Worm (Caenorhabditis elegans) whole organism, young adult: Measurements from ENCODE around the gene T11G6.2.

Source experiments
- C17E4.6 ChIP-seq: fragments of 200-800 bp; sonication (Bioruptor generic); IDR thresholded peaks from 2 replicates; pipeline ENCODE4 v1.3.6; 2022; ENCODE audit warnings: missing genetic modification reagents, missing genetic modification characterization, missing compliant biosample characterization
- F22D6.2 ChIP-seq: sonication (generic microtip); optimal IDR thresholded peaks from 2 replicates; lab custom pipeline; 2016; ENCODE audit warnings: mild to moderate bottlenecking, missing genetic modification characterization, missing compliant biosample characterization
- F37B4.10 ChIP-seq: fragments of 200-800 bp; sonication (Bioruptor generic); IDR thresholded peaks from 2 replicates; pipeline ENCODE4 v1.3.6; 2022; ENCODE audit warnings: missing genetic modification characterization, missing compliant biosample characterization
- F57C9.4 ChIP-seq: sonication (generic microtip); optimal IDR thresholded peaks from 2 replicates; lab custom pipeline; 2017; ENCODE audit warnings: mild to moderate bottlenecking, missing genetic modification characterization, missing compliant biosample characterization
- K11D2.4 ChIP-seq: fragments of 200-800 bp; sonication (Bioruptor generic); IDR thresholded peaks from 2 replicates; pipeline ENCODE4 v1.3.6; 2022; ENCODE audit warnings: missing genetic modification reagents, missing genetic modification characterization, missing compliant biosample characterization
- K12H6.12 ChIP-seq: fragments of 200-800 bp; sonication (Bioruptor generic); optimal IDR thresholded peaks from 2 replicates; lab custom pipeline; 2018; ENCODE audit warnings: mild to moderate bottlenecking, missing genetic modification characterization, missing compliant biosample characterization
- ZK185.1 ChIP-seq: sonication (generic microtip); optimal IDR thresholded peaks from 2 replicates; lab custom pipeline; 2016; ENCODE audit warnings: mild to moderate bottlenecking, missing genetic modification characterization, missing compliant biosample characterization; ENCODE audit not compliant: poor library complexity, severe bottlenecking
- akir-1 ChIP-seq: fragments of 200-800 bp; sonication (Bioruptor generic); optimal IDR thresholded peaks from 2 replicates; lab custom pipeline; 2018; ENCODE audit warnings: mild to moderate bottlenecking, missing genetic modification characterization, moderate library complexity, missing compliant biosample characterization
- aptf-2 ChIP-seq: fragments of 200-800 bp; sonication (Bioruptor generic); conservative IDR thresholded peaks from 2 replicates; pipeline ENCODE4 v1.3.6; 2022; ENCODE audit warnings: missing genetic modification reagents, missing genetic modification characterization, missing compliant biosample characterization
- atf-7 ChIP-seq: sonication (generic microtip); optimal IDR thresholded peaks from 2 replicates; lab custom pipeline; 2017; ENCODE audit warnings: mild to moderate bottlenecking, missing genetic modification characterization, missing compliant biosample characterization
- athp-1 ChIP-seq: sonication (generic microtip); optimal IDR thresholded peaks from 2 replicates; lab custom pipeline; 2017; ENCODE audit warnings: mild to moderate bottlenecking, missing genetic modification characterization, missing compliant biosample characterization
- attf-6 ChIP-seq: fragments of 200-800 bp; sonication (Bioruptor generic); IDR thresholded peaks from 2 replicates; pipeline ENCODE4 v1.3.6; 2022; ENCODE audit warnings: missing genetic modification reagents, missing genetic modification characterization, missing compliant biosample characterization
- cebp-1 ChIP-seq, 2 experiments: fragments of 200-800 bp in 1 of 2; sonication (Bioruptor generic) in 1 of 2; sonication (generic microtip) in 1 of 2; IDR thresholded peaks in 1 of 2; optimal IDR thresholded peaks in 1 of 2; 2 replicates each; pipeline versions ENCODE4 v1.3.6 to Lab custom; 2017 to 2022; ENCODE audit warnings: missing compliant biosample characterization in 2 of 2, missing genetic modification characterization in 2 of 2, mild to moderate bottlenecking in 1 of 2, missing genetic modification reagents in 1 of 2, moderate library complexity in 1 of 2
- cebp-2 ChIP-seq: fragments of 200-800 bp; sonication (Bioruptor generic); IDR thresholded peaks from 2 replicates; pipeline ENCODE4 v1.3.6; 2022; ENCODE audit warnings: missing genetic modification characterization, missing compliant biosample characterization
- ceh-100 ChIP-seq: fragments of 200-800 bp; sonication (Bioruptor generic); IDR thresholded peaks from 2 replicates; pipeline ENCODE4 v1.3.6; 2022; ENCODE audit warnings: missing genetic modification reagents, missing genetic modification characterization, missing compliant biosample characterization
- die-1 ChIP-seq: sonication (generic microtip); optimal IDR thresholded peaks from 2 replicates; lab custom pipeline; 2016; ENCODE audit warnings: missing genotype, mild to moderate bottlenecking, missing genetic modification characterization, missing compliant biosample characterization
- dpff-1 ChIP-seq: sonication (generic microtip); optimal IDR thresholded peaks from 2 replicates; lab custom pipeline; 2017; ENCODE audit warnings: mild to moderate bottlenecking, missing genetic modification characterization, missing compliant biosample characterization
- egl-18 ChIP-seq: fragments of 200-800 bp; sonication (Bioruptor generic); IDR thresholded peaks from 2 replicates; pipeline ENCODE4 v1.3.6; 2022; ENCODE audit warnings: missing genetic modification reagents, missing genetic modification characterization, missing compliant biosample characterization
- egl-44 ChIP-seq: fragments of 200-800 bp; sonication (Bioruptor generic); IDR thresholded peaks from 2 replicates; pipeline ENCODE4 v1.3.6; 2022; ENCODE audit warnings: missing genetic modification reagents, missing genetic modification characterization, missing compliant biosample characterization
- fkh-3 ChIP-seq: sonication (generic microtip); optimal IDR thresholded peaks from 2 replicates; lab custom pipeline; 2016; ENCODE audit warnings: mild to moderate bottlenecking, missing genetic modification characterization, missing compliant biosample characterization
- gei-17 ChIP-seq: fragments of 200-800 bp; sonication (Bioruptor generic); optimal IDR thresholded peaks from 2 replicates; lab custom pipeline; 2018; ENCODE audit warnings: mild to moderate bottlenecking, missing genetic modification characterization, missing compliant biosample characterization
- hmg-1.2 ChIP-seq: fragments of 200-800 bp; sonication (Bioruptor generic); IDR thresholded peaks from 2 replicates; pipeline ENCODE4 v1.3.6; 2022; ENCODE audit warnings: missing genetic modification reagents, missing genetic modification characterization, missing compliant biosample characterization
- hmg-20 ChIP-seq: fragments of 200-800 bp; sonication (Bioruptor generic); IDR thresholded peaks from 2 replicates; pipeline ENCODE4 v1.3.6; 2022; ENCODE audit warnings: missing genetic modification reagents, missing genetic modification characterization, missing compliant biosample characterization
- let-607 ChIP-seq, 2 experiments: fragments of 200-800 bp in 1 of 2; sonication (Bioruptor generic) in 1 of 2; sonication (generic microtip) in 1 of 2; optimal IDR thresholded peaks; 2 replicates each; lab custom pipeline; 2016 to 2018; ENCODE audit warnings: mild to moderate bottlenecking in 2 of 2, missing compliant biosample characterization in 2 of 2, missing genetic modification characterization in 2 of 2, moderate library complexity in 2 of 2, missing genotype in 1 of 2
- lin-35 ChIP-seq, 3 experiments: fragments of 150-350 bp in 2 of 3; sonication (generic microtip) in 1 of 3; optimal IDR thresholded peaks; 2 replicates each; lab custom pipeline; 2014 to 2018; ENCODE audit warnings: missing biosample characterization in 3 of 3, missing genetic modification characterization in 3 of 3, missing genetic modification reagents in 3 of 3
- madf-10 ChIP-seq: sonication (generic microtip); optimal IDR thresholded peaks from 2 replicates; lab custom pipeline; 2016; ENCODE audit warnings: mild to moderate bottlenecking, missing genetic modification characterization, missing compliant biosample characterization
- madf-3 ChIP-seq: fragments of 200-800 bp; sonication (Bioruptor generic); IDR thresholded peaks from 2 replicates; pipeline ENCODE4 v1.3.6; 2022; ENCODE audit warnings: missing genetic modification reagents, missing genetic modification characterization, missing compliant biosample characterization
- madf-6 ChIP-seq: fragments of 200-800 bp; sonication (Bioruptor generic); IDR thresholded peaks from 2 replicates; pipeline ENCODE4 v1.3.6; 2022; ENCODE audit warnings: missing genetic modification reagents, missing genetic modification characterization, missing compliant biosample characterization
- nfya-2 ChIP-seq: fragments of 200-800 bp; sonication (Bioruptor generic); IDR thresholded peaks from 2 replicates; pipeline ENCODE4 v1.3.6; 2022; ENCODE audit warnings: missing genetic modification reagents, missing genetic modification characterization, missing compliant biosample characterization
- nhr-120 ChIP-seq: fragments of 200-800 bp; sonication (Bioruptor generic); IDR thresholded peaks from 2 replicates; pipeline ENCODE4 v1.3.6; 2022; ENCODE audit warnings: missing genetic modification characterization, missing compliant biosample characterization
- nhr-27 ChIP-seq: fragments of 200-800 bp; sonication (Bioruptor generic); optimal IDR thresholded peaks from 2 replicates; lab custom pipeline; 2018; ENCODE audit warnings: mild to moderate bottlenecking, missing genetic modification characterization, moderate library complexity, missing compliant biosample characterization
- pbrm-1 ChIP-seq: fragments of 200-800 bp; sonication (Bioruptor generic); IDR thresholded peaks from 2 replicates; pipeline ENCODE4 v1.3.6; 2022; ENCODE audit warnings: missing genetic modification reagents, missing genetic modification characterization, missing compliant biosample characterization
- pha-4 ChIP-seq: fragments of 150-350 bp; sonication (generic microtip); optimal IDR thresholded peaks from 2 replicates; lab custom pipeline; 2014; ENCODE audit warnings: missing biosample characterization, missing genetic modification reagents, missing genetic modification characterization
- rpc-1 ChIP-seq, 2 experiments: fragments of 150-350 bp in 1 of 2; sonication (generic microtip) in 1 of 2; optimal IDR thresholded peaks; 2 replicates each; lab custom pipeline; 2014 to 2018; ENCODE audit warnings: missing biosample characterization in 1 of 2, missing genetic modification characterization in 1 of 2, missing genetic modification reagents in 1 of 2, missing genotype in 1 of 2
- snpc-4 ChIP-seq, 5 experiments: fragments of 150-350 bp in 1 of 5; sonication (generic microtip) in 4 of 5; optimal IDR thresholded peaks; 2 replicates each; lab custom pipeline; 2014 to 2018; ENCODE audit warnings: missing genetic modification characterization in 5 of 5, missing biosample characterization in 3 of 5, antibody characterized with exemption in 2 of 5, mild to moderate bottlenecking in 2 of 5, missing compliant biosample characterization in 2 of 5, missing genotype in 2 of 5, moderate library complexity in 2 of 5, missing genetic modification reagents in 1 of 5
- somi-1 ChIP-seq: fragments of 200-800 bp; sonication (Bioruptor generic); optimal IDR thresholded peaks from 2 replicates; lab custom pipeline; 2018; ENCODE audit warnings: mild to moderate bottlenecking, missing genetic modification characterization, missing compliant biosample characterization
- tbx-9 ChIP-seq: sonication (generic microtip); optimal IDR thresholded peaks from 2 replicates; lab custom pipeline; 2016; ENCODE audit warnings: borderline replicate concordance, missing genetic modification characterization, inconsistent platforms, missing compliant biosample characterization
- zfh-2 ChIP-seq: fragments of 200-800 bp; sonication (Bioruptor generic); conservative IDR thresholded peaks from 2 replicates; pipeline ENCODE4 v1.3.6; 2022; ENCODE audit warnings: missing genetic modification reagents, missing genetic modification characterization, missing compliant biosample characterization
- ztf-18 ChIP-seq: sonication (generic microtip); optimal IDR thresholded peaks from 2 replicates; lab custom pipeline; 2016; ENCODE audit warnings: missing genotype, mild to moderate bottlenecking, missing genetic modification characterization, missing compliant biosample characterization
- ztf-22 ChIP-seq: fragments of 200-800 bp; sonication (Bioruptor generic); optimal IDR thresholded peaks from 2 replicates; lab custom pipeline; 2018; ENCODE audit warnings: mild to moderate bottlenecking, missing genetic modification characterization, moderate library complexity, missing compliant biosample characterization
- ztf-6 ChIP-seq: fragments of 200-800 bp; sonication (Bioruptor generic); IDR thresholded peaks from 2 replicates; pipeline ENCODE4 v1.3.6; 2022; ENCODE audit warnings: missing genetic modification reagents, missing genetic modification characterization, missing compliant biosample characterization

The T11G6.2 gene

DNA sequence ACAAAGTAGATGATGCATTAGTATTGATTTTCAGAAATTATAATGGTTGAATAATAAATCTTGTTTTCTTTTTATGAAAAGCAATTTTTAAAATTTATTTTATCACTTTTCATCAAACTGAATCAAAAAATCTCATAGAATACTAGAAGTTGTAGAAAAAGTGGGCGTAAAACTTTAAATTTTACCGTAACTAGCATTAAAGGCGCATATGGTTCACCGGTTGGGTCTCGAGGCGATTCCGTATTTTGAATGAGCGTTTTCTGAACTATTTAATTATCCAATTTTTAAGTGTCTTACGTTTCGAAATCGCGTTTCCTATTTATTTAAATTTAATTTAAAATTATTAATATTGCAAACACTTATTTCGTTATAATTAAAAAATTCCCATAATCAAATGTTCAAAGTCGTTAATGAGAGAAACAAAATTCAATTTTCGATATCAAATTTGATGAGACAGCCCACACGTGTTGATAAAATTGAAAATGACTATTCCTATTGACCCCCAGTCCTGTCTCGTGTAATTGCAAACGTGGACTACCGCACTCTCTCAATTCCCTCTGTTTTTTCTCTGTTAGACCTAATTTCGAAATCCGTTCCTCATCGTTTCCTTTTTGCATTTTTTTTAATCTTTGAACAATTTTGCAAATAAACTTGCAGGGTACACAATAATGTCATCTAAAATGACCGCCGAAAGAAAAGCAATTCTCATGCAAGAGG, at the start of gene T11G6.2, which contains the start of gene hars-1 (continued):
- TF ChIP-seq K12H6.12: no peak
- no peak for TF ChIP-seq lin-35 (GFP tag; optimal IDR thresholded peaks at IDR 0.05; lab: Kevin White, UChicago)
- TF ChIP-seq pbrm-1 (GFP tag; lab: Robert Waterston, UW): 0 out of 2 replicates have a peak, but pooled peaks have one; percentile 18
- TF ChIP-seq tbx-9 (tag; lab: Kevin White, UChicago): no peak
- TF ChIP-seq die-1 (tag; lab: Kevin White, UChicago): no peak
- TF ChIP-seq egl-44 (GFP tag; lab: Robert Waterston, UW): no peak
- TF ChIP-seq F22D6.2 (tag; lab: Kevin White, UChicago): no peak
- no peak for TF ChIP-seq snpc-4 (GFP tag; optimal IDR thresholded peaks at IDR 0.05; lab: Kevin White, UChicago)
- peak in 1 of 4 experiments; percentile 21 for TF ChIP-seq snpc-4 (tag; optimal IDR thresholded peaks at IDR 0.05; lab: Kevin White, UChicago)
- no peak for TF ChIP-seq ceh-100 (GFP tag; lab: Robert Waterston, UW)
- TF ChIP-seq cebp-2: no peak
- TF ChIP-seq gei-17 (GFP tag; lab: Kevin White, UChicago): no peak
- no peak for TF ChIP-seq C17E4.6 (GFP tag; lab: Robert Waterston, UW)
- TF ChIP-seq F57C9.4 (tag; lab: Kevin White, UChicago): no peak
- no peak for TF ChIP-seq ZK185.1 (tag; lab: Kevin White, UChicago)
- no peak for TF ChIP-seq ztf-6 (GFP tag; lab: Robert Waterston, UW)
- no peak for TF ChIP-seq somi-1 (GFP tag; lab: Kevin White, UChicago)
- no peak for TF ChIP-seq fkh-3 (tag; lab: Kevin White, UChicago)
- TF ChIP-seq madf-10: no peak
- TF ChIP-seq aptf-2 (GFP tag; lab: Robert Waterston, UW): no peak
- peak; percentile 99 for TF ChIP-seq madf-6 (GFP tag; lab: Robert Waterston, UW)
- TF ChIP-seq F37B4.10 (GFP tag; lab: Robert Waterston, UW): no peak
- no peak for TF ChIP-seq nhr-120 (GFP tag; lab: Robert Waterston, UW)
- no peak for TF ChIP-seq attf-6 (GFP tag; lab: Robert Waterston, UW)
- no peak for TF ChIP-seq nhr-27 (tag; lab: Kevin White, UChicago)
- TF ChIP-seq rpc-1 (optimal IDR thresholded peaks at IDR 0.05; lab: Kevin White, UChicago): no peak
- no peak for TF ChIP-seq rpc-1 (tag; optimal IDR thresholded peaks at IDR 0.05; lab: Kevin White, UChicago)
- TF ChIP-seq dpff-1 (tag; lab: Kevin White, UChicago): no peak
- TF ChIP-seq zfh-2 (GFP tag; lab: Robert Waterston, UW): no peak
- TF ChIP-seq cebp-1 (GFP tag; IDR thresholded peaks at IDR 0.05; lab: Robert Waterston, UW): peak; percentile 67; the same call in 1 of the 2 replicates
- TF ChIP-seq cebp-1 (tag; optimal IDR thresholded peaks at IDR 0.05; lab: Kevin White, UChicago): peak; percentile 85
- no peak for TF ChIP-seq nfya-2 (GFP tag; lab: Robert Waterston, UW)

DNA sequence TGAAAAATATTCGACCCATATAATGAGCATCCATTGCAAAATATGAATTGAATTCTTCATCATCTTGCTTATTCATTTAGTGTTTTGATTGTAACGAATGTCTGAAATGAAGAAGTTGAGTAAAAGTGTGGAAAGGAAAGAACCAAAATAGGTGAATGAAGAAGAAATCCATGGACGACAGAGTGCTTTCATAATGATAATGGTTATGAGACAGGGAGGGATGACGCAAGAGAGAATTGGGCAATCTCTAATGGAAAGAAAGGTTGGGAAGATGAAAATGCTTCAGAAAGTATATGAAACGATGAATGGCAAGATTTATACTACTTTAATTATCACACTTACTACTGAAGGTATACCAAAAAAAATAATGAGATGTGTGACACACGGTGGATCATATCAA, 46.0 kb upstream of the T11G6.2 start, which contains the start of gene ZK596.3:
Gene ZK596.3, minus strand, starts transcription at position 101 of the 400 bp plus-strand sequence.
- no peak for TF ChIP-seq nfya-2 (GFP tag; lab: Robert Waterston, UW)
- no peak for TF ChIP-seq ZK185.1 (tag; lab: Kevin White, UChicago)
- no peak for TF ChIP-seq aptf-2 (GFP tag; lab: Robert Waterston, UW)
- no peak for TF ChIP-seq K11D2.4 (GFP tag; lab: Robert Waterston, UW)
- TF ChIP-seq egl-18 (GFP tag; lab: Robert Waterston, UW): no peak
- TF ChIP-seq atf-7 (tag; lab: Kevin White, UChicago): no peak
- TF ChIP-seq pha-4 (tag; lab: Kevin White, UChicago): no peak
- TF ChIP-seq ztf-22 (GFP tag; lab: Kevin White, UChicago): no peak
- TF ChIP-seq hmg-20: no peak
- no peak for TF ChIP-seq madf-6 (GFP tag; lab: Robert Waterston, UW)
- TF ChIP-seq akir-1 (GFP tag; lab: Kevin White, UChicago): no peak
- TF ChIP-seq athp-1: no peak
- no peak for TF ChIP-seq madf-3 (GFP tag; lab: Robert Waterston, UW)
- no peak for TF ChIP-seq C17E4.6 (GFP tag; lab: Robert Waterston, UW)
- TF ChIP-seq pbrm-1 (GFP tag; lab: Robert Waterston, UW): no peak
- no peak for TF ChIP-seq hmg-1.2 (GFP tag; lab: Robert Waterston, UW)
- TF ChIP-seq ztf-18 (tag; lab: Kevin White, UChicago): no peak
- no peak for TF ChIP-seq let-607 (tag; optimal IDR thresholded peaks at IDR 0.05; lab: Kevin White, UChicago)
- TF ChIP-seq, all 124 proteins: peak for 0
